Fruit fly (Drosophila melanogaster) whole organism, embryonic: ENCODE data around the gene CG3301.

ENCODE experiments used
- Ada2b ChIP-seq: fragments of 200-800 bp; sonication (Bioruptor generic); IDR thresholded peaks from 2 replicates; pipeline ENCODE4 v1.3.6; 2022; ENCODE audit warnings: missing biosample characterization, missing genetic modification characterization
- Awh ChIP-seq: fragments of 200-800 bp; sonication (Bioruptor generic); IDR thresholded peaks from 2 replicates; pipeline ENCODE4, ENCODE4 v1.3.6; 2022; ENCODE audit warnings: missing biosample characterization, missing genetic modification characterization
- CG10274 ChIP-seq: fragments of 200-800 bp; sonication (Bioruptor generic); optimal IDR thresholded peaks from 3 replicates; lab custom pipeline; 2017; ENCODE audit warnings: missing biosample characterization, mild to moderate bottlenecking, missing genetic modification characterization
- CG10654 ChIP-seq: fragments of 200-800 bp; sonication (Bioruptor generic); optimal IDR thresholded peaks from 2 replicates; lab custom pipeline; 2016; ENCODE audit warnings: missing biosample characterization, missing genetic modification characterization
- CG11560 ChIP-seq: fragments of 200-800 bp; sonication (Bioruptor generic); IDR thresholded peaks from 3 replicates; pipeline ENCODE4 v1.3.6; 2022; ENCODE audit warnings: missing biosample characterization, missing genetic modification characterization
- CG11695 ChIP-seq: fragments of 200-800 bp; sonication (Bioruptor generic); IDR thresholded peaks from 3 replicates; pipeline ENCODE4 v1.3.6; 2022; ENCODE audit warnings: missing biosample characterization, missing genetic modification characterization
- CG12391 ChIP-seq: fragments of 200-800 bp; sonication (Bioruptor generic); optimal IDR thresholded peaks from 3 replicates; lab custom pipeline; 2018; ENCODE audit warnings: missing biosample characterization, mild to moderate bottlenecking, missing genetic modification characterization, moderate library complexity
- CG14014 ChIP-seq: fragments of 200-800 bp; sonication (Bioruptor generic); IDR thresholded peaks from 2 replicates; pipeline ENCODE4 v1.3.6; 2022; ENCODE audit warnings: missing biosample characterization, missing genetic modification characterization
- CG14441 ChIP-seq: fragments of 200-800 bp; sonication (Bioruptor generic); IDR thresholded peaks from 2 replicates; pipeline ENCODE4 v1.3.6; 2022; ENCODE audit warnings: missing biosample characterization, missing genetic modification characterization
- CG16779 ChIP-seq: fragments of 200-800 bp; sonication (Bioruptor generic); IDR thresholded peaks from 2 replicates; pipeline ENCODE4 v1.3.6; 2022; ENCODE audit warnings: missing biosample characterization, missing genetic modification characterization
- CG17385 ChIP-seq: fragments of 200-800 bp; sonication (Bioruptor generic); optimal IDR thresholded peaks from 3 replicates; lab custom pipeline; 2018; ENCODE audit warnings: missing biosample characterization, mild to moderate bottlenecking, missing genetic modification characterization
- CG1792 ChIP-seq: fragments of 200-800 bp; sonication (Bioruptor generic); optimal IDR thresholded peaks from 2 replicates; lab custom pipeline; 2016; ENCODE audit warnings: missing biosample characterization, missing genetic modification characterization
- CG18011 ChIP-seq: fragments of 200-800 bp; sonication (Bioruptor generic); optimal IDR thresholded peaks from 2 replicates; lab custom pipeline; 2017; ENCODE audit warnings: missing biosample characterization, missing genetic modification characterization, mild to moderate bottlenecking, moderate library complexity, missing genotype
- CG2116 ChIP-seq: fragments of 200-800 bp; sonication (Bioruptor generic); optimal IDR thresholded peaks from 3 replicates; lab custom pipeline; 2018; ENCODE audit warnings: missing biosample characterization, mild to moderate bottlenecking, missing genetic modification characterization
- CG32772 ChIP-seq: fragments of 200-800 bp; sonication (Bioruptor generic); IDR thresholded peaks from 2 replicates; pipeline ENCODE4 v1.3.6; 2022; ENCODE audit warnings: missing biosample characterization, missing genetic modification characterization
- CG3281 ChIP-seq: fragments of 200-800 bp; sonication (Bioruptor generic); optimal IDR thresholded peaks from 3 replicates; lab custom pipeline; 2017; ENCODE audit warnings: missing biosample characterization, mild to moderate bottlenecking, missing genetic modification characterization
- CG34422 ChIP-seq: fragments of 200-800 bp; sonication (Bioruptor generic); IDR thresholded peaks from 3 replicates; pipeline ENCODE4 v1.3.6; 2022; ENCODE audit warnings: missing biosample characterization, missing genetic modification characterization
- CG3726 ChIP-seq: fragments of 200-800 bp; sonication (Bioruptor generic); IDR thresholded peaks from 3 replicates; pipeline ENCODE4, ENCODE4 v1.3.6; 2022; ENCODE audit warnings: missing biosample characterization, missing genetic modification characterization
- CG7839 ChIP-seq: fragments of 200-800 bp; sonication (Bioruptor generic); optimal IDR thresholded peaks from 3 replicates; lab custom pipeline; 2018; ENCODE audit warnings: missing biosample characterization, mild to moderate bottlenecking, missing genetic modification characterization, moderate library complexity
- CG8290 ChIP-seq, 3 experiments: fragments of 200-800 bp; sonication (Bioruptor generic); optimal IDR thresholded peaks; 2 replicates each; lab custom pipeline; 2016 to 2019; ENCODE audit warnings: missing biosample characterization in 3 of 3, missing genetic modification characterization in 3 of 3, mild to moderate bottlenecking in 2 of 3, moderate library complexity in 1 of 3
- Dp ChIP-seq: fragments of 200-800 bp; sonication (Bioruptor generic); optimal IDR thresholded peaks from 2 replicates; lab custom pipeline; 2018; ENCODE audit warnings: missing biosample characterization, mild to moderate bottlenecking, missing genetic modification characterization, moderate library complexity
- Drgx ChIP-seq: fragments of 200-800 bp; sonication (Bioruptor generic); IDR thresholded peaks from 2 replicates; pipeline ENCODE4 v1.3.6; 2022; ENCODE audit warnings: missing biosample characterization, missing genetic modification characterization
- Hr51 ChIP-seq, 2 experiments: fragments of 200-800 bp; sonication (Bioruptor generic); optimal IDR thresholded peaks; 2 replicates in 1 of 2; 3 replicates in 1 of 2; lab custom pipeline; 2016 to 2018; ENCODE audit warnings: missing biosample characterization in 2 of 2, missing genetic modification characterization in 2 of 2, mild to moderate bottlenecking in 1 of 2, moderate library complexity in 1 of 2
- Hr78 ChIP-seq, 2 experiments: fragments of 200-800 bp in 1 of 2; fragments of >200 bp in 1 of 2; sonication (Bioruptor generic) in 1 of 2; optimal IDR thresholded peaks; 2 replicates each; lab custom pipeline; 2017 to 2019; ENCODE audit warnings: missing biosample characterization in 2 of 2, missing genetic modification characterization in 2 of 2, mild to moderate bottlenecking in 1 of 2, moderate library complexity in 1 of 2
- Mes4 ChIP-seq: fragments of 200-800 bp; sonication (Bioruptor generic); optimal IDR thresholded peaks from 2 replicates; lab custom pipeline; 2016; ENCODE audit warnings: missing biosample characterization, missing genetic modification characterization
- Neu2 ChIP-seq: fragments of 200-800 bp; sonication (Bioruptor generic); optimal IDR thresholded peaks from 3 replicates; lab custom pipeline; 2016; ENCODE audit warnings: missing biosample characterization, missing genetic modification characterization, borderline replicate concordance
- Oaz ChIP-seq: fragments of 200-800 bp; sonication (Bioruptor generic); IDR thresholded peaks from 2 replicates; pipeline ENCODE4 v1.3.6; 2022; ENCODE audit warnings: missing biosample characterization, missing genetic modification characterization
- Rfx ChIP-seq: fragments of 200-800 bp; sonication (Bioruptor generic); IDR thresholded peaks from 2 replicates; pipeline ENCODE4 v1.3.6; 2022; ENCODE audit warnings: missing biosample characterization, missing genetic modification characterization
- Scr ChIP-seq: fragments of 200-800 bp; sonication (Bioruptor generic); IDR thresholded peaks from 2 replicates; pipeline ENCODE4 v1.3.6; 2022; ENCODE audit warnings: missing biosample characterization, missing genetic modification characterization; ENCODE audit not compliant: partially characterized antibody
- Six4 ChIP-seq: fragments of 200-800 bp; sonication (Bioruptor generic); optimal IDR thresholded peaks from 2 replicates; lab custom pipeline; 2016; ENCODE audit warnings: missing biosample characterization, missing genetic modification characterization
- Ssrp ChIP-seq: fragments of 200-800 bp; sonication (Bioruptor generic); optimal IDR thresholded peaks from 2 replicates; lab custom pipeline; 2018; ENCODE audit warnings: missing biosample characterization, mild to moderate bottlenecking, missing genetic modification characterization, moderate library complexity
- Vsx1 ChIP-seq: fragments of 200-800 bp; sonication (Bioruptor generic); optimal IDR thresholded peaks from 2 replicates; lab custom pipeline; 2017; ENCODE audit warnings: missing biosample characterization, mild to moderate bottlenecking, missing genetic modification characterization, missing genetic modification reagents
- ase ChIP-seq: fragments of 200-800 bp; sonication (Bioruptor generic); IDR thresholded peaks from 3 replicates; pipeline ENCODE4 v1.3.6; 2022; ENCODE audit warnings: missing biosample characterization, missing genetic modification characterization
- ash1 ChIP-seq: fragments of 200-800 bp; sonication (Bioruptor generic); optimal IDR thresholded peaks from 2 replicates; lab custom pipeline; 2018; ENCODE audit warnings: missing biosample characterization, mild to moderate bottlenecking, missing genetic modification characterization
- bsh ChIP-seq, 2 experiments: fragments of 200-800 bp; sonication (Bioruptor generic); optimal IDR thresholded peaks; 2 replicates each; lab custom pipeline; 2017 to 2018; ENCODE audit warnings: mild to moderate bottlenecking in 2 of 2, missing biosample characterization in 2 of 2, missing genetic modification characterization in 2 of 2, moderate library complexity in 1 of 2
- cg ChIP-seq: fragments of 200-800 bp; sonication (Bioruptor generic); optimal IDR thresholded peaks from 3 replicates; lab custom pipeline; 2019; ENCODE audit warnings: missing biosample characterization, mild to moderate bottlenecking, missing genetic modification characterization, moderate library complexity
- crc ChIP-seq: fragments of 200-800 bp; sonication (Bioruptor generic); optimal IDR thresholded peaks from 2 replicates; lab custom pipeline; 2016; ENCODE audit warnings: missing biosample characterization, missing genetic modification characterization
- emc ChIP-seq: fragments of 200-800 bp; sonication (Bioruptor generic); optimal IDR thresholded peaks from 2 replicates; lab custom pipeline; 2016; ENCODE audit warnings: missing biosample characterization, missing genetic modification characterization
- fd102C ChIP-seq: fragments of 200-800 bp; sonication (Bioruptor generic); optimal IDR thresholded peaks from 2 replicates; lab custom pipeline; 2018; ENCODE audit warnings: missing biosample characterization, mild to moderate bottlenecking, missing genetic modification characterization, moderate library complexity
- fru ChIP-seq: fragments of >200 bp; optimal IDR thresholded peaks from 2 replicates; lab custom pipeline; 2017
- gem ChIP-seq: fragments of 200-800 bp; sonication (Bioruptor generic); optimal IDR thresholded peaks from 2 replicates; lab custom pipeline; 2019; ENCODE audit warnings: missing biosample characterization, mild to moderate bottlenecking, missing genetic modification characterization, moderate library complexity
- gfzf ChIP-seq: fragments of 200-800 bp; sonication (Bioruptor generic); optimal IDR thresholded peaks from 2 replicates; lab custom pipeline; 2016; ENCODE audit warnings: missing biosample characterization, mild to moderate bottlenecking, missing genetic modification characterization, moderate library complexity
- grau ChIP-seq: fragments of 200-800 bp; optimal IDR thresholded peaks from 3 replicates; lab custom pipeline; 2019; ENCODE audit warnings: missing biosample characterization, mild to moderate bottlenecking, missing genetic modification characterization, moderate library complexity
- insv ChIP-seq, 2 experiments: fragments of 200-800 bp; sonication (Bioruptor generic); optimal IDR thresholded peaks; 3 replicates each; lab custom pipeline; 2016 to 2018; ENCODE audit warnings: missing biosample characterization in 2 of 2, missing genetic modification characterization in 2 of 2
- lilli ChIP-seq: fragments of 200-800 bp; sonication (Bioruptor generic); optimal IDR thresholded peaks from 3 replicates; lab custom pipeline; 2016; ENCODE audit warnings: missing biosample characterization, missing genetic modification characterization
- mld ChIP-seq: fragments of 200-800 bp; sonication (Bioruptor generic); IDR thresholded peaks from 3 replicates; pipeline ENCODE4 v1.3.6; 2022; ENCODE audit warnings: missing biosample characterization, missing genetic modification characterization; ENCODE audit not compliant: partially characterized antibody
- nerfin-1 ChIP-seq: fragments of 200-800 bp; sonication (Bioruptor generic); optimal IDR thresholded peaks from 3 replicates; lab custom pipeline; 2019; ENCODE audit warnings: missing biosample characterization, mild to moderate bottlenecking, missing genetic modification characterization, moderate library complexity
- psq ChIP-seq: fragments of 200-800 bp; sonication (Bioruptor generic); optimal IDR thresholded peaks from 2 replicates; lab custom pipeline; 2017; ENCODE audit warnings: missing biosample characterization, missing genetic modification characterization
- rib ChIP-seq: fragments of 200-800 bp; sonication (Bioruptor generic); IDR thresholded peaks from 2 replicates; pipeline ENCODE4 v1.3.6; 2022; ENCODE audit warnings: missing biosample characterization, missing genetic modification characterization
- seq ChIP-seq: fragments of 200-800 bp; sonication (Bioruptor generic); IDR thresholded peaks from 2 replicates; pipeline ENCODE4 v1.3.6; 2022; ENCODE audit warnings: missing biosample characterization, missing genetic modification characterization

Gene CG3301

dm6 chr3R:21263177-21263576 is 12.9 kb downstream of the CG3301 start (continued):
- TF ChIP-seq cg (GFP tag; lab: Kevin White, UChicago): peak; percentile 19
- no peak for TF ChIP-seq CG11560 (tag; lab: Robert Waterston, UW)
- TF ChIP-seq CG34422 (GFP tag; lab: Robert Waterston, UW): no peak
- no peak for TF ChIP-seq Mes4 (GFP tag; lab: Kevin White, UChicago)
- no peak for TF ChIP-seq Neu2 (GFP tag; lab: Kevin White, UChicago)
- TF ChIP-seq Ada2b: peak; percentile 37; the same call in 1 of the 2 replicates
- no peak for TF ChIP-seq Drgx (GFP tag; lab: Robert Waterston, UW)
- TF ChIP-seq Rfx (GFP tag; lab: Robert Waterston, UW): peak; percentile 58; the same call in 1 of the 2 replicates
- TF ChIP-seq Six4: no peak
- TF ChIP-seq gfzf (GFP tag; lab: Kevin White, UChicago): no peak
- no peak for TF ChIP-seq CG1792 (GFP tag; lab: Kevin White, UChicago)
- peak in 1 of 2 experiments; percentile 19 for TF ChIP-seq Hr51 (GFP tag; optimal IDR thresholded peaks at IDR 0.05; lab: Kevin White, UChicago)
- TF ChIP-seq mld (GFP tag; lab: Robert Waterston, UW): no peak
- TF ChIP-seq CG14014 (GFP tag; lab: Robert Waterston, UW): peak; percentile 64; the same call in 1 of the 2 replicates
- TF ChIP-seq gem (tag; lab: Kevin White, UChicago): peak; percentile 35
- peak in 1 of 2 experiments; percentile 57 for TF ChIP-seq bsh (GFP tag; optimal IDR thresholded peaks at IDR 0.05; lab: Kevin White, UChicago)
- TF ChIP-seq Ssrp (tag; lab: Kevin White, UChicago): no peak
- peak; percentile 31 for TF ChIP-seq Vsx1 (GFP tag; lab: Kevin White, UChicago)
- no peak for TF ChIP-seq CG10654 (GFP tag; lab: Kevin White, UChicago)
- peak; percentile 11 for TF ChIP-seq grau (tag; lab: Kevin White, UChicago)
- TF ChIP-seq psq: no peak
- TF ChIP-seq CG3726 (GFP tag; lab: Robert Waterston, UW): 0 out of 3 replicates have a peak, but pooled peaks have one; percentile 34
- TF ChIP-seq CG12391 (tag; lab: Kevin White, UChicago): peak; percentile 35
- TF ChIP-seq CG7839 (tag; lab: Kevin White, UChicago): peak; percentile 28
- TF ChIP-seq Hr78 (GFP tag; optimal IDR thresholded peaks at IDR 0.05; lab: Kevin White, UChicago): no peak
- TF ChIP-seq crc: no peak
- no peak for TF ChIP-seq emc
- TF ChIP-seq CG8290 (GFP tag; optimal IDR thresholded peaks at IDR 0.05; lab: Kevin White, UChicago): no peak
- peak; percentile 41 to 42 for TF ChIP-seq CG8290 (tag; optimal IDR thresholded peaks at IDR 0.05; lab: Kevin White, UChicago)
- 0 out of 3 replicates have a peak, but pooled peaks have one; percentile 41 for TF ChIP-seq CG11695 (GFP tag; lab: Robert Waterston, UW)
- TF ChIP-seq CG2116 (GFP tag; lab: Kevin White, UChicago): peak; percentile 33
- no peak for TF ChIP-seq insv (GFP tag; optimal IDR thresholded peaks at IDR 0.05; lab: Kevin White, UChicago)
- TF ChIP-seq CG3281 (GFP tag; lab: Kevin White, UChicago): no peak
- TF ChIP-seq CG16779: no peak
- no peak for TF ChIP-seq rib (GFP tag; lab: Robert Waterston, UW)
- peak; percentile 54; the same call in 1 of the 2 replicates for TF ChIP-seq CG14441 (GFP tag; lab: Robert Waterston, UW)
- TF ChIP-seq Awh (GFP tag; lab: Robert Waterston, UW): peak; percentile 27; the same call in 1 of the 2 replicates
- TF ChIP-seq lilli (GFP tag; lab: Kevin White, UChicago): no peak
- TF ChIP-seq fru (lab: Kevin White, UChicago): no peak
- TF ChIP-seq Oaz (GFP tag; lab: Robert Waterston, UW): 0 out of 2 replicates have a peak, but pooled peaks have one; percentile 17
- peak; percentile 59 for TF ChIP-seq seq (GFP tag; lab: Robert Waterston, UW)
- TF ChIP-seq ase (GFP tag; lab: Robert Waterston, UW): peak; percentile 63; the same call in 2 of the 3 replicates
- TF ChIP-seq CG17385 (GFP tag; lab: Kevin White, UChicago): peak; percentile 45
- TF ChIP-seq nerfin-1 (tag; lab: Kevin White, UChicago): peak; percentile 19
- no peak for TF ChIP-seq CG10274 (GFP tag; lab: Kevin White, UChicago)
- 0 out of 2 replicates have a peak, but pooled peaks have one; percentile 20 for TF ChIP-seq CG32772 (GFP tag; lab: Robert Waterston, UW)
- TF ChIP-seq ash1 (GFP tag; lab: Kevin White, UChicago): no peak
- TF ChIP-seq fd102C (GFP tag; lab: Kevin White, UChicago): no peak
- no peak for TF ChIP-seq Dp (GFP tag; lab: Kevin White, UChicago)
- TF ChIP-seq Scr: no peak
- TF ChIP-seq CG18011 (GFP tag; lab: Kevin White, UChicago): no peak
